Worm (Caenorhabditis elegans) whole organism, L4/young adult: ENCODE data around the gene F46H5.7.

Experiments
- W03F9.2 ChIP-seq: fragments of 150-350 bp; optimal IDR thresholded peaks from 2 replicates; lab custom pipeline; 2014; ENCODE audit warnings: missing biosample characterization, missing genetic modification characterization
- dao-5 ChIP-seq: sonication (generic microtip); optimal IDR thresholded peaks from 2 replicates; lab custom pipeline; 2016; ENCODE audit warnings: missing genotype, missing genetic modification characterization, moderate library complexity, missing compliant biosample characterization
- him-1 ChIP-seq: sonication (generic microtip); optimal IDR thresholded peaks from 2 replicates; lab custom pipeline; 2016; ENCODE audit warnings: missing genotype, missing genetic modification reagents, missing genetic modification characterization, missing compliant biosample characterization

Gene F46H5.7

ce11 chrX:7264591-7265306 is 22.0 kb upstream of the F46H5.7 start:
- no peak for TF ChIP-seq W03F9.2 (tag; lab: Kevin White, UChicago)
- TF ChIP-seq him-1 (tag; lab: Kevin White, UChicago), result peak; percentile 84

ce11 chrX:7260327-7261019 is 17.7 kb upstream of the F46H5.7 start, which contains the start of gene lact-1:
Gene lact-1, minus strand, starts transcription at chrX:7260377.
- no peak for TF ChIP-seq dao-5 (tag; lab: Kevin White, UChicago)
- TF ChIP-seq W03F9.2 (tag; lab: Kevin White, UChicago), result no peak
- TF ChIP-seq him-1 (tag; lab: Kevin White, UChicago), result no peak

- TF ChIP-seq W03F9.2 (tag; lab: Kevin White, UChicago) (no peak), dao-5 (tag; lab: Kevin White, UChicago) (no peak), him-1 (tag; lab: Kevin White, UChicago) (no peak)
These were observed 14.1 kb upstream of the F46H5.7 start, which contains the start of gene F46H5.5 for ce11 chrX:7256891-7257290. Gene F46H5.5, minus strand, starts transcription at chrX:7256991.

- no peak for TF ChIP-seq dao-5 (tag; lab: Kevin White, UChicago)
- peak; percentile 15 for TF ChIP-seq him-1 (tag; lab: Kevin White, UChicago)
These were observed 11.8 kb upstream of the F46H5.7 start, which contains the start of gene F46H5.4 for ce11 chrX:7254558-7254957. Gene F46H5.4, minus strand, starts transcription at chrX:7254610.

ce11 chrX:7244756-7245155 is 2.0 kb upstream of the F46H5.7 start:
- TF ChIP-seq W03F9.2 (tag; lab: Kevin White, UChicago) (peak; percentile 22), him-1 (tag; lab: Kevin White, UChicago) (no peak), dao-5 (tag; lab: Kevin White, UChicago) (no peak)

ce11 chrX:7242119-7242518 is 664 bp downstream of the F46H5.7 start:
- TF ChIP-seq W03F9.2 (tag; lab: Kevin White, UChicago) (no peak), dao-5 (tag; lab: Kevin White, UChicago) (no peak), him-1 (tag; lab: Kevin White, UChicago) (no peak)

- TF ChIP-seq dao-5 (tag; lab: Kevin White, UChicago) (no peak), him-1 (tag; lab: Kevin White, UChicago) (no peak), W03F9.2 (tag; lab: Kevin White, UChicago) (no peak)
These were observed 4.2 kb downstream of the F46H5.7 start, which contains the start of gene F46H5.3 for ce11 chrX:7238562-7238961. Gene F46H5.3, minus strand, starts transcription at chrX:7238662.

ce11 chrX:7236717-7237116 is 6.1 kb downstream of the F46H5.7 start:
- no peak for TF ChIP-seq dao-5 (tag; lab: Kevin White, UChicago)
- TF ChIP-seq him-1 (tag; lab: Kevin White, UChicago), result no peak
- no peak for TF ChIP-seq W03F9.2 (tag; lab: Kevin White, UChicago)

ce11 chrX:7234723-7235203 is 8.0 kb downstream of the F46H5.7 start:
- TF ChIP-seq dao-5 (tag; lab: Kevin White, UChicago), result no peak
- peak; percentile 81 for TF ChIP-seq him-1 (tag; lab: Kevin White, UChicago)

ce11 chrX:7234074-7234453 is 8.7 kb downstream of the F46H5.7 start:
- TF ChIP-seq W03F9.2 (tag; lab: Kevin White, UChicago), result no peak
- TF ChIP-seq dao-5 (tag; lab: Kevin White, UChicago), result no peak
- TF ChIP-seq him-1 (tag; lab: Kevin White, UChicago), result no peak

- TF ChIP-seq W03F9.2 (tag; lab: Kevin White, UChicago) (no peak), him-1 (tag; lab: Kevin White, UChicago) (no peak)
These were observed 9.4 kb downstream of the F46H5.7 start for ce11 chrX:7233127-7234073.

ce11 chrX:7232158-7232822 is 10.5 kb downstream of the F46H5.7 start:
- peak; percentile 47 for TF ChIP-seq him-1 (tag; lab: Kevin White, UChicago)
- no peak for TF ChIP-seq W03F9.2 (tag; lab: Kevin White, UChicago)
